Worm (Caenorhabditis elegans) whole organism, L4/young adult: ENCODE results near the gene F19G12.9.

Experiments used
- W03F9.2 ChIP-seq: fragments of 150-350 bp; optimal IDR thresholded peaks from 2 replicates; lab custom pipeline; 2014; ENCODE audit warnings: missing biosample characterization, missing genetic modification characterization
- dao-5 ChIP-seq: sonication (generic microtip); optimal IDR thresholded peaks from 2 replicates; lab custom pipeline; 2016; ENCODE audit warnings: missing genotype, missing genetic modification characterization, moderate library complexity, missing compliant biosample characterization
- him-1 ChIP-seq: sonication (generic microtip); optimal IDR thresholded peaks from 2 replicates; lab custom pipeline; 2016; ENCODE audit warnings: missing genotype, missing genetic modification reagents, missing genetic modification characterization, missing compliant biosample characterization

- no peak for TF ChIP-seq dao-5 (tag; lab: Kevin White, UChicago)
- TF ChIP-seq him-1 (tag; lab: Kevin White, UChicago) = no peak
- no peak for TF ChIP-seq W03F9.2 (tag; lab: Kevin White, UChicago)
These were observed at the start of gene F19G12.9 for ce11 chrX:1419163-1419696.
